Worm (Caenorhabditis elegans) whole organism, mixed stage, embryonic: ENCODE results near the gene T06E4.5.

Experiments
- M03D4.4 ChIP-seq: sonication (generic microtip); optimal IDR thresholded peaks from 2 replicates; lab custom pipeline; 2017; ENCODE audit warnings: mild to moderate bottlenecking, missing genetic modification characterization, missing compliant biosample characterization
- bed-3 ChIP-seq: fragments of 200-800 bp; sonication (Bioruptor generic); optimal IDR thresholded peaks from 3 replicates; lab custom pipeline; 2018; ENCODE audit warnings: mild to moderate bottlenecking, missing genetic modification characterization, moderate library complexity, missing compliant biosample characterization
- blmp-1 ChIP-seq: fragments of 150-350 bp; optimal IDR thresholded peaks from 2 replicates; lab custom pipeline; 2014; ENCODE audit warnings: missing biosample characterization, missing genetic modification characterization
- ceh-39 ChIP-seq: fragments of 150-350 bp; optimal IDR thresholded peaks from 2 replicates; lab custom pipeline; 2014; ENCODE audit warnings: missing biosample characterization, missing genetic modification characterization
- ceh-43 ChIP-seq: fragments of 200-800 bp; sonication (Bioruptor generic); optimal IDR thresholded peaks from 2 replicates; lab custom pipeline; 2018; ENCODE audit warnings: mild to moderate bottlenecking, missing genetic modification characterization, moderate library complexity, missing compliant biosample characterization
- ceh-83 ChIP-seq: fragments of 200-800 bp; sonication (Bioruptor generic); optimal IDR thresholded peaks from 2 replicates; lab custom pipeline; 2018; ENCODE audit warnings: mild to moderate bottlenecking, missing genetic modification characterization, missing compliant biosample characterization
- ces-1 ChIP-seq: fragments of 150-350 bp; optimal IDR thresholded peaks from 2 replicates; lab custom pipeline; 2014; ENCODE audit warnings: missing biosample characterization, missing genetic modification reagents, missing genetic modification characterization
- cnd-1 ChIP-seq: fragments of 200-800 bp; sonication (Bioruptor generic); optimal IDR thresholded peaks from 2 replicates; lab custom pipeline; 2018; ENCODE audit warnings: mild to moderate bottlenecking, missing genetic modification characterization, missing compliant biosample characterization
- drap-1 ChIP-seq: fragments of 200-800 bp; sonication (Bioruptor generic); optimal IDR thresholded peaks from 3 replicates; lab custom pipeline; 2018; ENCODE audit warnings: mild to moderate bottlenecking, missing genetic modification characterization, missing compliant biosample characterization
- elt-1 ChIP-seq: sonication (generic microtip); optimal IDR thresholded peaks from 2 replicates; lab custom pipeline; 2017; ENCODE audit warnings: missing genetic modification characterization, mild to moderate bottlenecking, missing compliant biosample characterization, antibody characterized with exemption, moderate library complexity, borderline replicate concordance; ENCODE audit not compliant: insufficient read depth
- flh-1 ChIP-seq: fragments of 200-800 bp; sonication (Bioruptor generic); optimal IDR thresholded peaks from 2 replicates; lab custom pipeline; 2018; ENCODE audit warnings: mild to moderate bottlenecking, missing genetic modification characterization, moderate library complexity, missing compliant biosample characterization
- ham-2 ChIP-seq: fragments of 200-800 bp; sonication (Bioruptor generic); optimal IDR thresholded peaks from 2 replicates; lab custom pipeline; 2018; ENCODE audit warnings: mild to moderate bottlenecking, missing genetic modification characterization, missing compliant biosample characterization
- hlh-1 ChIP-seq: fragments of 150-350 bp; optimal IDR thresholded peaks from 2 replicates; lab custom pipeline; 2014; ENCODE audit warnings: missing biosample characterization, missing genetic modification reagents, missing genetic modification characterization
- lin-13 ChIP-seq: fragments of 150-350 bp; optimal IDR thresholded peaks from 2 replicates; lab custom pipeline; 2014; ENCODE audit warnings: missing biosample characterization, missing genetic modification characterization
- lin-32 ChIP-seq: fragments of 200-800 bp; sonication (Bioruptor generic); optimal IDR thresholded peaks from 2 replicates; lab custom pipeline; 2018; ENCODE audit warnings: mild to moderate bottlenecking, missing genetic modification characterization, missing compliant biosample characterization
- lsy-2 ChIP-seq: fragments of 150-350 bp; optimal IDR thresholded peaks from 2 replicates; lab custom pipeline; 2014; ENCODE audit warnings: missing biosample characterization, missing genetic modification characterization
- mab-5 ChIP-seq: fragments of 150-350 bp; optimal IDR thresholded peaks from 2 replicates; lab custom pipeline; 2014; ENCODE audit warnings: missing biosample characterization, missing genetic modification characterization
- mep-1 ChIP-seq: fragments of 150-350 bp; optimal IDR thresholded peaks from 2 replicates; lab custom pipeline; 2017; ENCODE audit warnings: missing biosample characterization, missing genetic modification reagents, missing genetic modification characterization, inconsistent platforms
- mls-2 ChIP-seq: sonication (generic microtip); optimal IDR thresholded peaks from 2 replicates; lab custom pipeline; 2016; ENCODE audit warnings: mild to moderate bottlenecking, missing genetic modification characterization, moderate library complexity, missing compliant biosample characterization
- nhr-12 ChIP-seq: fragments of 150-350 bp; optimal IDR thresholded peaks from 2 replicates; lab custom pipeline; 2014; ENCODE audit warnings: missing biosample characterization, missing genetic modification characterization
- nhr-2 ChIP-seq: fragments of 150-350 bp; optimal IDR thresholded peaks from 2 replicates; lab custom pipeline; 2014; ENCODE audit warnings: missing biosample characterization, missing genetic modification characterization
- nhr-28 ChIP-seq: fragments of 150-350 bp; optimal IDR thresholded peaks from 2 replicates; lab custom pipeline; 2014; ENCODE audit warnings: missing biosample characterization, missing genetic modification characterization
- nhr-76 ChIP-seq: sonication (generic microtip); optimal IDR thresholded peaks from 2 replicates; lab custom pipeline; 2017; ENCODE audit warnings: missing biosample characterization, missing genetic modification characterization
- sem-2 ChIP-seq: fragments of 200-800 bp; sonication (Bioruptor generic); optimal IDR thresholded peaks from 2 replicates; lab custom pipeline; 2018; ENCODE audit warnings: mild to moderate bottlenecking, missing genetic modification characterization, missing compliant biosample characterization
- snpc-4 ChIP-seq: fragments of 150-350 bp; optimal IDR thresholded peaks from 2 replicates; lab custom pipeline; 2014; ENCODE audit warnings: missing biosample characterization, missing genetic modification characterization
- tbx-8 ChIP-seq: fragments of 200-800 bp; sonication (Bioruptor generic); optimal IDR thresholded peaks from 2 replicates; lab custom pipeline; 2018; ENCODE audit warnings: mild to moderate bottlenecking, missing genetic modification characterization, moderate library complexity, missing compliant biosample characterization
- unc-120 ChIP-seq: sonication (generic microtip); optimal IDR thresholded peaks from 2 replicates; lab custom pipeline; 2017; ENCODE audit warnings: missing genetic modification characterization, missing compliant biosample characterization; ENCODE audit not compliant: poor library complexity, severe bottlenecking
- unc-39 ChIP-seq: fragments of 150-350 bp; optimal IDR thresholded peaks from 2 replicates; lab custom pipeline; 2014; ENCODE audit warnings: missing biosample characterization, missing genetic modification characterization
- unc-62 ChIP-seq: fragments of 150-350 bp; optimal IDR thresholded peaks from 2 replicates; lab custom pipeline; 2014; ENCODE audit warnings: missing biosample characterization, missing genetic modification reagents, missing genetic modification characterization
- zip-8 ChIP-seq: fragments of 150-350 bp; optimal IDR thresholded peaks from 2 replicates; lab custom pipeline; 2014; ENCODE audit warnings: missing biosample characterization, missing genetic modification characterization
- ztf-11 ChIP-seq: fragments of 150-350 bp; optimal IDR thresholded peaks from 2 replicates; lab custom pipeline; 2014; ENCODE audit warnings: missing biosample characterization, missing genetic modification characterization

T06E4.5 gene

DNA sequence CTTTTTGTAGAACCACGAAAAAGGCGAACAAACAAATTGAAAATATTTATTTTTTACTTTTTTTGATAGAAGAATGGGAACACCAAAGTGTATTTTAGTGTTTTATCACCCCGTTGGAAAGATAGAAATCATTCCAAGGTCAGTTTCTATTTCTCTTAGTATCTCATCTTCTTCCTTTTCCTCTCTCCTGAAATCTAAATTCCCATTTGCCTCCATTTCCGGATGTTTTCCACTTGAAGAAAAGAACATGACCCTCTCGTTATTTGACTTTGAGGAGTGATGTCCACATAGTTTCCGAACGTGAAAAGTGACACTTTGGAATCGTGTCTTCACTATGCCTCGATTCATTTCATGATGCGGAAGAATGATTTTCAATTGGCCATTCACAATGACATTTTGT is 43.4 kb upstream of the T06E4.5 start:
- TF ChIP-seq lsy-2 (tag; lab: Kevin White, UChicago) (no peak), elt-1 (tag; lab: Kevin White, UChicago) (peak; percentile 63), nhr-28 (no peak), nhr-12 (no peak), unc-62 (no peak), lin-32 (GFP tag; lab: Kevin White, UChicago) (no peak), M03D4.4 (tag; lab: Kevin White, UChicago) (no peak)
- TF ChIP-seq, all 35 proteins: peak for 1

- TF ChIP-seq elt-1 (tag; lab: Kevin White, UChicago) (peak; percentile 36), unc-39 (tag; lab: Kevin White, UChicago) (no peak)
These were observed 42.5 kb upstream of the T06E4.5 start for ce11 chrV:9588574-9588973.

DNA sequence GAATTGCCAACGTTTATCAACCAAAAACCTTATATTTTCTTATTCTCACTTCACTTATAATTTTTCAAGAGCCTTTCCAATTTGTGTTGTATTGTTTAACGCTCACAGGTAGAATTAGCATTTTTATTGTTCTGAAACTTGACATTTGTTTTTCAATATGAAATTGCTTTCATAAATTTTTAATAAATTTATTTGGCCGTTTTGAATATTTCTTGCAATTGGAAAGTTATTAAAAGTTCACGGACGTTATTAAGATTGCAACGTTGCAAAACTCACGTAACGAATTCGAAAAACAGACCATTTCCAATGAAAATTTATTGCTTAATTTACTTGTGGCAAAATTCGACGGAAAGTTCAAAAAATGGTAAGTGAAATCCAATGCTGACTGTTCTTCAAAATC is 40.7 kb upstream of the T06E4.5 start, which contains the start of gene K09G1.2:
TSS of gene K09G1.2 (plus strand) at position 301 of the 400 bp plus-strand sequence.
- TF ChIP-seq unc-39 (tag; lab: Kevin White, UChicago) (no peak), nhr-28 (no peak), blmp-1 (tag; lab: Kevin White, UChicago) (no peak), nhr-12 (no peak), mab-5 (tag; lab: Kevin White, UChicago) (no peak), mls-2 (no peak), unc-62 (no peak), elt-1 (tag; lab: Kevin White, UChicago) (no peak), tbx-8 (GFP tag; lab: Kevin White, UChicago) (no peak), ham-2 (GFP tag; lab: Kevin White, UChicago) (no peak), unc-120 (tag; lab: Kevin White, UChicago) (no peak), flh-1 (GFP tag; lab: Kevin White, UChicago) (no peak), ceh-83 (GFP tag; lab: Kevin White, UChicago) (no peak), M03D4.4 (tag; lab: Kevin White, UChicago) (no peak), bed-3 (GFP tag; lab: Kevin White, UChicago) (no peak), cnd-1 (tag; lab: Kevin White, UChicago) (no peak), hlh-1 (tag; lab: Kevin White, UChicago) (no peak), zip-8 (no peak), mep-1 (tag; lab: Kevin White, UChicago) (no peak), lsy-2 (tag; lab: Kevin White, UChicago) (no peak)

- TF ChIP-seq blmp-1 (tag; lab: Kevin White, UChicago) = no peak
- no peak for TF ChIP-seq ceh-43
- TF ChIP-seq unc-39 (tag; lab: Kevin White, UChicago) = no peak
- no peak for TF ChIP-seq drap-1 (GFP tag; lab: Kevin White, UChicago)
- TF ChIP-seq bed-3 (GFP tag; lab: Kevin White, UChicago) = no peak
- no peak for TF ChIP-seq M03D4.4 (tag; lab: Kevin White, UChicago)
- TF ChIP-seq ces-1 = no peak
- TF ChIP-seq nhr-76 = no peak
- no peak for TF ChIP-seq lsy-2 (tag; lab: Kevin White, UChicago)
- no peak for TF ChIP-seq ceh-39 (tag; lab: Kevin White, UChicago)
- TF ChIP-seq mep-1 (tag; lab: Kevin White, UChicago) = no peak
These were observed 22.8 kb upstream of the T06E4.5 start, which contains the start of gene dop-2 for ce11 chrV:9608256-9608655. Gene dop-2, plus strand, starts transcription at chrV:9608556.

- no peak for TF ChIP-seq flh-1 (GFP tag; lab: Kevin White, UChicago)
- TF ChIP-seq unc-39 (tag; lab: Kevin White, UChicago) = no peak
- no peak for TF ChIP-seq ztf-11 (tag; lab: Kevin White, UChicago)
- no peak for TF ChIP-seq M03D4.4 (tag; lab: Kevin White, UChicago)
- no peak for TF ChIP-seq lin-13 (tag; lab: Kevin White, UChicago)
- TF ChIP-seq unc-62 = no peak
- no peak for TF ChIP-seq zip-8
- TF ChIP-seq unc-120 (tag; lab: Kevin White, UChicago) = no peak
- no peak for TF ChIP-seq ham-2 (GFP tag; lab: Kevin White, UChicago)
- no peak for TF ChIP-seq mab-5 (tag; lab: Kevin White, UChicago)
- no peak for TF ChIP-seq nhr-2
- no peak for TF ChIP-seq nhr-12
- no peak for TF ChIP-seq elt-1 (tag; lab: Kevin White, UChicago)
- no peak for TF ChIP-seq lin-32 (GFP tag; lab: Kevin White, UChicago)
- no peak for TF ChIP-seq tbx-8 (GFP tag; lab: Kevin White, UChicago)
- no peak for TF ChIP-seq snpc-4 (tag; lab: Kevin White, UChicago)
- no peak for TF ChIP-seq sem-2 (GFP tag; lab: Kevin White, UChicago)
- TF ChIP-seq, all 35 proteins: peak for 0
These were observed 21.8 kb upstream of the T06E4.5 start for ce11 chrV:9609217-9609616.
